Comparison of ENCODE assay signal across 7 worm cellular contexts in the genomic region with DNA sequence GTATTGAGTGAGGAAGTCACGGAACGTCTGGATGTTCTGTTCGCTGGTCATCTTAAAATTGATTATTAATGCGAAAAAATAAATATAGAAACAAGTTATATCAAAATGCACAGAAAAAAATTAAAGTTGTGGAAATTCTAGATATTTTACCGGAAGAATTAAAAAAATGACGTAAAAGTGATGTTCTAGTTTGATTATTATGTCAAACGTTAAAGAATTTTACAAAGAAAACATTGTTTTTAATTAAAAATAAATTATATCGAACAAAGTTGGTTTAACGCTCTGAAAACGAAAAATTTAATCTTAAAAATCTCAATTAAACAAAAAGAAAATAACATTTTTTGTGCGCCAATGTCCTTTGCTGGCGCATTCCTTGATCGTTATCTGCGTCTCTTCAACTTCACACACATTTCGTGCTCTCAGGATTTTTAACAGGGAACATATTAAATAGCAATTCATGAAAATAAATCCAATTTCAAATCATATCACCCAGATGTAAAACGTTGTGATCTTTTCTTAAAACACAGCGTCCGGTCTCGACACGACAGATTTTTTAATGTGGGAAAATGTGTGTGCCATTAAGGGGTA.
TF ChIP-seq lines count a peak whose summit lies in the region.

Gene tin-9.1, minus strand, starts transcription at position 51 of the 588 bp plus-strand sequence.

TF ChIP-seq in whole organism, L1 larva, 84 proteins besides CTCF, POLR2A, EP300 and RAD21 (continues in another document):
- TF ChIP-seq rnt-1 (tag; optimal IDR thresholded peaks at IDR 0.05; lab: Kevin White, UChicago) = peak; percentile 83
- peak; percentile 91 for TF ChIP-seq nhr-19 (GFP tag; conservative IDR thresholded peaks at IDR 0.05; lab: Robert Waterston, UW)
- no peak for TF ChIP-seq fkh-10 (GFP tag; optimal IDR thresholded peaks at IDR 0.05; lab: Kevin White, UChicago)
- peak; percentile 76 for TF ChIP-seq blmp-1 (tag; optimal IDR thresholded peaks at IDR 0.05; lab: Kevin White, UChicago)
- peak; percentile 64 for TF ChIP-seq nhr-77 (tag; optimal IDR thresholded peaks at IDR 0.05; lab: Kevin White, UChicago)
- TF ChIP-seq pax-3 (tag; optimal IDR thresholded peaks at IDR 0.05; lab: Kevin White, UChicago) = no peak
- TF ChIP-seq ceh-82 (tag; optimal IDR thresholded peaks at IDR 0.05; lab: Kevin White, UChicago) = peak; percentile 75 to 87 (median 77)
- TF ChIP-seq tbx-2 (tag; optimal IDR thresholded peaks at IDR 0.05; lab: Kevin White, UChicago) = peak; percentile 84
- TF ChIP-seq ceh-88 (GFP tag; IDR thresholded peaks at IDR 0.05; lab: Robert Waterston, UW) = peak; percentile 75
- TF ChIP-seq nhr-85 (tag; lab: Kevin White, UChicago) = peak; percentile 84
- no peak for TF ChIP-seq ets-5 (GFP tag; IDR thresholded peaks at IDR 0.05; lab: Robert Waterston, UW)
- peak; percentile 68 to 83 (median 81) for TF ChIP-seq dpl-1 (GFP tag; optimal IDR thresholded peaks at IDR 0.05; lab: Kevin White, UChicago)

TF ChIP-seq in whole organism, L2 larva, 48 proteins besides CTCF, POLR2A, EP300 and RAD21 (continues in another document):
- peak; percentile 68 for TF ChIP-seq snpc-4 (tag; optimal IDR thresholded peaks at IDR 0.05; lab: Kevin White, UChicago)
- TF ChIP-seq fos-1 (tag; optimal IDR thresholded peaks at IDR 0.05; lab: Kevin White, UChicago) = peak; percentile 60
- TF ChIP-seq mdl-1 (tag; optimal IDR thresholded peaks at IDR 0.05; lab: Kevin White, UChicago) = no peak
- TF ChIP-seq lsy-2 (tag; optimal IDR thresholded peaks at IDR 0.05; lab: Kevin White, UChicago) = peak; percentile 72 to 93
- peak; percentile 59 for TF ChIP-seq lin-13 (GFP tag; optimal IDR thresholded peaks at IDR 0.05; lab: Kevin White, UChicago)
- no peak for TF ChIP-seq alr-1 (tag; optimal IDR thresholded peaks at IDR 0.05; lab: Kevin White, UChicago)
- no peak for TF ChIP-seq lin-39 (tag; optimal IDR thresholded peaks at IDR 0.05; lab: Kevin White, UChicago)
- peak; percentile 15 for TF ChIP-seq R02D3.7 (tag; optimal IDR thresholded peaks at IDR 0.05; lab: Kevin White, UChicago)
- peak; percentile 57 for TF ChIP-seq sma-3 (GFP tag; optimal IDR thresholded peaks at IDR 0.05; lab: Kevin White, UChicago)
- TF ChIP-seq unc-55 (GFP tag; optimal IDR thresholded peaks at IDR 0.05; lab: Kevin White, UChicago) = peak; percentile 83
- no peak for TF ChIP-seq ztf-1 (GFP tag; conservative IDR thresholded peaks at IDR 0.05; lab: Robert Waterston, UW)
- TF ChIP-seq C34F6.9 (tag; optimal IDR thresholded peaks at IDR 0.05; lab: Kevin White, UChicago) = peak; percentile 96

TF ChIP-seq in whole organism, L3 larva, 47 proteins besides CTCF, POLR2A, EP300 and RAD21 (continues in another document):
- TF ChIP-seq nhr-11 (tag; optimal IDR thresholded peaks at IDR 0.05; lab: Kevin White, UChicago) (no peak), pqm-1 (tag; optimal IDR thresholded peaks at IDR 0.05; lab: Kevin White, UChicago) (peak; percentile 11), nhr-28 (tag; optimal IDR thresholded peaks at IDR 0.05; lab: Kevin White, UChicago) (no peak), nhr-67 (tag; optimal IDR thresholded peaks at IDR 0.05; lab: Kevin White, UChicago) (no peak), pha-4 (tag; optimal IDR thresholded peaks at IDR 0.05; lab: Kevin White, UChicago) (peak; percentile 89), elt-2 (tag; optimal IDR thresholded peaks at IDR 0.05; lab: Kevin White, UChicago) (peak; percentile 34), nhr-23 (tag; optimal IDR thresholded peaks at IDR 0.05; lab: Kevin White, UChicago) (peak; percentile 80), ZK546.5 (tag; optimal IDR thresholded peaks at IDR 0.05; lab: Kevin White, UChicago) (no peak), tbx-2 (tag; optimal IDR thresholded peaks at IDR 0.05; lab: Kevin White, UChicago) (peak; percentile 35), elt-1 (tag; optimal IDR thresholded peaks at IDR 0.05; lab: Kevin White, UChicago) (peak; percentile 19), mml-1 (tag; optimal IDR thresholded peaks at IDR 0.05; lab: Kevin White, UChicago) (no peak), nhr-76 (tag; optimal IDR thresholded peaks at IDR 0.05; lab: Kevin White, UChicago) (no peak), nfya-1 (tag; optimal IDR thresholded peaks at IDR 0.05; lab: Kevin White, UChicago; ENCODE audit: insufficient read depth) (peak; percentile 84)

TF ChIP-seq in whole organism, L4 larva, 104 proteins besides CTCF, POLR2A, EP300 and RAD21 (continues in another document):
- TF ChIP-seq pqm-1 (tag; optimal IDR thresholded peaks at IDR 0.05; lab: Kevin White, UChicago) (no peak), unc-130 (GFP tag; optimal IDR thresholded peaks at IDR 0.05; lab: Kevin White, UChicago) (no peak), fos-1 (tag; optimal IDR thresholded peaks at IDR 0.05; lab: Kevin White, UChicago) (no peak), dpl-1 (GFP tag; optimal IDR thresholded peaks at IDR 0.05; lab: Kevin White, UChicago) (peak; percentile 75), zfp-2 (tag; optimal IDR thresholded peaks at IDR 0.05; lab: Kevin White, UChicago) (no peak), T20F7.1 (GFP tag; optimal IDR thresholded peaks at IDR 0.05; lab: Kevin White, UChicago) (peak; percentile 55), pha-4 (GFP tag; IDR thresholded peaks at IDR 0.05; lab: Robert Waterston, UW) (no peak), pha-4 (tag; optimal IDR thresholded peaks at IDR 0.05; lab: Kevin White, UChicago) (peak; percentile 7), Y75B8A.6 (GFP tag; IDR thresholded peaks at IDR 0.05; lab: Robert Waterston, UW) (no peak), aha-1 (tag; lab: Kevin White, UChicago) (peak; percentile 35), spr-1 (tag; optimal IDR thresholded peaks at IDR 0.05; lab: Kevin White, UChicago) (peak; percentile 12), snpc-4 (tag; optimal IDR thresholded peaks at IDR 0.05; lab: Kevin White, UChicago) (no peak), zip-2 (tag; optimal IDR thresholded peaks at IDR 0.05; lab: Kevin White, UChicago) (no peak), lin-13 (GFP tag; optimal IDR thresholded peaks at IDR 0.05; lab: Kevin White, UChicago) (peak; percentile 48)

TF ChIP-seq in whole organism, late embryonic, 69 proteins besides CTCF, POLR2A, EP300 and RAD21:
- TF ChIP-seq nfya-1 (tag; optimal IDR thresholded peaks at IDR 0.05; lab: Kevin White, UChicago) (peak; percentile 32), pat-9 (tag; optimal IDR thresholded peaks at IDR 0.05; lab: Kevin White, UChicago) (no peak), C38D4.7 (GFP tag; optimal IDR thresholded peaks at IDR 0.05; lab: Kevin White, UChicago) (no peak), unc-42 (tag; optimal IDR thresholded peaks at IDR 0.05; lab: Kevin White, UChicago) (peak; percentile 8)

TF ChIP-seq in whole organism, mixed stage, embryonic, 35 proteins besides CTCF, POLR2A, EP300 and RAD21:
- TF ChIP-seq ces-1 (GFP tag; optimal IDR thresholded peaks at IDR 0.05; lab: Kevin White, UChicago) = peak; percentile 62
- peak; percentile 19 for TF ChIP-seq lin-13 (tag; optimal IDR thresholded peaks at IDR 0.05; lab: Kevin White, UChicago)
- peak; percentile 26 for TF ChIP-seq pha-4 (tag; optimal IDR thresholded peaks at IDR 0.05; lab: Kevin White, UChicago)
- TF ChIP-seq nhr-2 (tag; optimal IDR thresholded peaks at IDR 0.05; lab: Kevin White, UChicago) = no peak
- no peak for TF ChIP-seq lin-32 (GFP tag; optimal IDR thresholded peaks at IDR 0.05; lab: Kevin White, UChicago)
- TF ChIP-seq lsy-2 (tag; optimal IDR thresholded peaks at IDR 0.05; lab: Kevin White, UChicago) = peak; percentile 69
- TF ChIP-seq ham-2 (GFP tag; optimal IDR thresholded peaks at IDR 0.05; lab: Kevin White, UChicago) = no peak
- peak; percentile 45 for TF ChIP-seq mep-1 (tag; optimal IDR thresholded peaks at IDR 0.05; lab: Kevin White, UChicago)
TF ChIP-seq in whole organism, mixed stage, embryonic: peak in this region for 5.

TF ChIP-seq in whole organism, young adult, 124 proteins besides CTCF, POLR2A, EP300 and RAD21 (continues in another document):
- TF ChIP-seq let-526 (GFP tag; IDR thresholded peaks at IDR 0.05; lab: Robert Waterston, UW) (no peak), attf-3 (GFP tag; conservative IDR thresholded peaks at IDR 0.05; lab: Robert Waterston, UW) (no peak), hsf-1 (GFP tag; IDR thresholded peaks at IDR 0.05; lab: Robert Waterston, UW) (no peak), ceh-91 (GFP tag; IDR thresholded peaks at IDR 0.05; lab: Robert Waterston, UW) (0 out of 2 replicates have a peak, but pooled peaks have one; percentile 24), ztf-18 (tag; optimal IDR thresholded peaks at IDR 0.05; lab: Kevin White, UChicago) (peak; percentile 93), ztf-22 (GFP tag; optimal IDR thresholded peaks at IDR 0.05; lab: Kevin White, UChicago) (no peak), Y56A3A.18 (GFP tag; IDR thresholded peaks at IDR 0.05; lab: Robert Waterston, UW) (no peak), C17E4.6 (GFP tag; IDR thresholded peaks at IDR 0.05; lab: Robert Waterston, UW) (no peak), lsl-1 (GFP tag; optimal IDR thresholded peaks at IDR 0.05; lab: Kevin White, UChicago) (peak; percentile 57), atf-7 (tag; optimal IDR thresholded peaks at IDR 0.05; lab: Kevin White, UChicago) (no peak), Y95B8A.8 (GFP tag; IDR thresholded peaks at IDR 0.05; lab: Robert Waterston, UW) (no peak), unc-62 (GFP tag; optimal IDR thresholded peaks at IDR 0.05; lab: Kevin White, UChicago) (no peak), ets-4 (GFP tag; optimal IDR thresholded peaks at IDR 0.05; lab: Kevin White, UChicago) (no peak), F57C9.4 (tag; optimal IDR thresholded peaks at IDR 0.05; lab: Kevin White, UChicago) (no peak), ztf-28 (GFP tag; IDR thresholded peaks at IDR 0.05; lab: Robert Waterston, UW) (no peak), let-607 (tag; optimal IDR thresholded peaks at IDR 0.05; lab: Kevin White, UChicago) (peak in 1 of 2 experiments; percentile 1), lin-26 (GFP tag; IDR thresholded peaks at IDR 0.05; lab: Robert Waterston, UW) (no peak), ztf-26 (tag; optimal IDR thresholded peaks at IDR 0.05; lab: Kevin White, UChicago) (no peak), lin-40 (tag; optimal IDR thresholded peaks at IDR 0.05; lab: Kevin White, UChicago) (peak; percentile 67), ztf-25 (GFP tag; IDR thresholded peaks at IDR 0.05; lab: Robert Waterston, UW) (no peak), cebp-1 (GFP tag; IDR thresholded peaks at IDR 0.05; lab: Robert Waterston, UW) (no peak), cebp-1 (tag; optimal IDR thresholded peaks at IDR 0.05; lab: Kevin White, UChicago) (peak; percentile 41), madf-8 (GFP tag; conservative IDR thresholded peaks at IDR 0.05; lab: Robert Waterston, UW) (no peak), rpc-1 (optimal IDR thresholded peaks at IDR 0.05; lab: Kevin White, UChicago) (no peak), rpc-1 (tag; optimal IDR thresholded peaks at IDR 0.05; lab: Kevin White, UChicago) (no peak), B0019.2 (GFP tag; conservative IDR thresholded peaks at IDR 0.05; lab: Robert Waterston, UW) (no peak), B0261.1 (tag; optimal IDR thresholded peaks at IDR 0.05; lab: Kevin White, UChicago) (no peak), zim-3 (tag; optimal IDR thresholded peaks at IDR 0.05; lab: Kevin White, UChicago) (no peak), pbrm-1 (GFP tag; IDR thresholded peaks at IDR 0.05; lab: Robert Waterston, UW) (no peak), T26A5.8 (tag; optimal IDR thresholded peaks at IDR 0.05; lab: Kevin White, UChicago) (no peak)
